Worm (Caenorhabditis elegans) whole organism, midembryonic: ENCODE data around the gene F53A2.9.

Experiments
- T22C8.4 ChIP-seq: fragments of 200-800 bp; sonication (Bioruptor generic); IDR thresholded peaks from 2 replicates; pipeline ENCODE4 v1.3.6; 2022; ENCODE audit warnings: missing genetic modification characterization, missing compliant biosample characterization
- klf-2 ChIP-seq: fragments of 200-800 bp; sonication (Bioruptor generic); conservative IDR thresholded peaks from 2 replicates; pipeline ENCODE4 v1.3.6; 2022; ENCODE audit warnings: missing genetic modification reagents, missing genetic modification characterization, missing compliant biosample characterization
- med-1 ChIP-seq: sonication (generic microtip); optimal IDR thresholded peaks from 2 replicates; lab custom pipeline; 2017; ENCODE audit warnings: missing genetic modification characterization, mild to moderate bottlenecking, missing compliant biosample characterization, antibody characterized with exemption, missing genetic modification reagents; ENCODE audit not compliant: insufficient read depth
- ref-1 ChIP-seq: fragments of 200-800 bp; sonication (Bioruptor generic); conservative IDR thresholded peaks from 2 replicates; pipeline ENCODE4 v1.3.6; 2022; ENCODE audit warnings: missing genetic modification reagents, missing genetic modification characterization, missing compliant biosample characterization
- tab-1 ChIP-seq: fragments of 200-800 bp; sonication (Bioruptor generic); IDR thresholded peaks from 2 replicates; pipeline ENCODE4 v1.3.6; 2022; ENCODE audit warnings: missing genetic modification characterization, missing compliant biosample characterization
- ztf-23 ChIP-seq: fragments of 200-800 bp; sonication (Bioruptor generic); IDR thresholded peaks from 2 replicates; pipeline ENCODE4 v1.3.6; 2022; ENCODE audit warnings: missing genetic modification reagents, missing genetic modification characterization, missing compliant biosample characterization
- ztf-29 ChIP-seq: fragments of 200-800 bp; sonication (Bioruptor generic); IDR thresholded peaks from 2 replicates; pipeline ENCODE4 v1.3.6; 2022; ENCODE audit warnings: missing genetic modification reagents, missing genetic modification characterization, missing compliant biosample characterization

- TF ChIP-seq tab-1 (GFP tag; lab: Robert Waterston, UW) (no peak), T22C8.4 (no peak), ref-1 (GFP tag; lab: Robert Waterston, UW) (no peak), klf-2 (no peak), ztf-23 (GFP tag; lab: Robert Waterston, UW) (no peak), ztf-29 (GFP tag; lab: Robert Waterston, UW) (no peak), med-1 (GFP tag; lab: Kevin White, UChicago) (no peak)
Measured at ce11 chrIII:13390789-13391188, 31.6 kb upstream of the F53A2.9 start.
